Fruit fly (Drosophila melanogaster): ENCODE results near the gene Diedel3.

Diedel3 gene

DNA sequence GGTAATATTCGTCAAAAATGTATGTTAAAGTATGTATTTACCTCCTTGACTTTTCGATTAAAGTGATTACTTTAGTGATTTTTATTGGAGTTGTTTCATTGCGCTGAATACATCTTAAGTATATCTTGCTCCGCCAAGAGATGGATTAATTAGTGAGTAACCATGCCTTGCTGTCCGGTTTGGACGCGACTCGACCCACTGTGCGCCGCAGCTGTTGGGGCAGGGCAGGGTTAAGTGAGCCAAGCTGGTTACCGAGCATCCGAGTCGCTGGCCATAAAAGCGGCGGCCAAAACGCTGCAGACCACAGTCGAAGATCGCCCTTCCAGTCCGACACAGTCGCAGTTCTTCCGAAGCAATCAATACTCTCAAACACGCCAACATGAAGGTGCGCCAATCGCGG, 31.1 kb downstream of the Diedel3 start, which contains the start of gene CG14191:
Gene CG14191 (plus strand): TSS at position 301 of the 400 bp plus-strand sequence.
- no peak for TF ChIP-seq noc (tag; optimal IDR thresholded peaks at IDR 0.05)

- TF ChIP-seq noc (tag; optimal IDR thresholded peaks at IDR 0.05): no peak
These were observed 32.9 kb downstream of the Diedel3 start, which contains the start of gene CG7423 for dm6 chrX:19083190-19083589. Gene CG7423, minus strand, starts transcription at chrX:19083290.

- TF ChIP-seq noc (tag; optimal IDR thresholded peaks at IDR 0.05): no peak
These were observed 45.9 kb downstream of the Diedel3 start for dm6 chrX:19096179-19096578.
